Worm (Caenorhabditis elegans) whole organism, midembryonic: ENCODE measurements around the gene T06E4.21.

ENCODE experiments used
- T22C8.4 ChIP-seq: fragments of 200-800 bp; sonication (Bioruptor generic); IDR thresholded peaks from 2 replicates; pipeline ENCODE4 v1.3.6; 2022; ENCODE audit warnings: missing genetic modification characterization, missing compliant biosample characterization
- cog-1 ChIP-seq: sonication (generic microtip); optimal IDR thresholded peaks from 2 replicates; lab custom pipeline; 2016; ENCODE audit warnings: missing genetic modification characterization, missing compliant biosample characterization
- flt-1 ChIP-seq: fragments of 200-800 bp; sonication (Bioruptor generic); IDR thresholded peaks from 2 replicates; pipeline ENCODE4 v1.3.6; 2022; ENCODE audit warnings: missing genetic modification characterization, missing compliant biosample characterization
- klf-2 ChIP-seq: fragments of 200-800 bp; sonication (Bioruptor generic); conservative IDR thresholded peaks from 2 replicates; pipeline ENCODE4 v1.3.6; 2022; ENCODE audit warnings: missing genetic modification reagents, missing genetic modification characterization, missing compliant biosample characterization
- med-1 ChIP-seq: sonication (generic microtip); optimal IDR thresholded peaks from 2 replicates; lab custom pipeline; 2017; ENCODE audit warnings: missing genetic modification characterization, mild to moderate bottlenecking, missing compliant biosample characterization, antibody characterized with exemption, missing genetic modification reagents; ENCODE audit not compliant: insufficient read depth
- ref-1 ChIP-seq: fragments of 200-800 bp; sonication (Bioruptor generic); conservative IDR thresholded peaks from 2 replicates; pipeline ENCODE4 v1.3.6; 2022; ENCODE audit warnings: missing genetic modification reagents, missing genetic modification characterization, missing compliant biosample characterization
- tab-1 ChIP-seq: fragments of 200-800 bp; sonication (Bioruptor generic); IDR thresholded peaks from 2 replicates; pipeline ENCODE4 v1.3.6; 2022; ENCODE audit warnings: missing genetic modification characterization, missing compliant biosample characterization
- ztf-23 ChIP-seq: fragments of 200-800 bp; sonication (Bioruptor generic); IDR thresholded peaks from 2 replicates; pipeline ENCODE4 v1.3.6; 2022; ENCODE audit warnings: missing genetic modification reagents, missing genetic modification characterization, missing compliant biosample characterization
- ztf-29 ChIP-seq: fragments of 200-800 bp; sonication (Bioruptor generic); IDR thresholded peaks from 2 replicates; pipeline ENCODE4 v1.3.6; 2022; ENCODE audit warnings: missing genetic modification reagents, missing genetic modification characterization, missing compliant biosample characterization

The T06E4.21 gene

DNA sequence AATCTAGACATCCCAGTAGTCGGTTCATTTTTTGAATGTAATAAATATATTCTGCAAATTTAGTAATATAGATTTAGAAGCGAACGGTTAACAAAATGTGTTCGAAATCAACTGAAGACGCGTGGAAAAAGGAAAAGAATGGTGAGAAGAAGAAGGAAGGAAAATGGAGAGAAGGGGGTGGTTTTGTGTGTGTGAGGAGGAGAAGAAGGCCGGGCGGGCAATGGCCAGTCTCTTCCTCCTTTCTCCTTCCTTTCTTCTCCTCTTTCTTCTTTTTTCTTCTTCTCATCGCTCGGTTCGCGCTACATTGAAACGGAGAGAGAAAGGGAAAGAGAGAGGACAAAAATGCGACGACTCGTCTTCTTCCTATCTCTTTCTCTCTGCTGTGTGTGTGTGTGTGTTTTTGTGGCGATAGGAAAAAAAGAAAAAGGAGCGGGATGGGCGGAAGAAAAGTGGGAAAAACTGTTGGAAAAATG is 40.8 kb downstream of the T06E4.21 start, which contains the start of gene ztf-9:
Gene ztf-9, minus strand, starts transcription at position 51 of the 473 bp plus-strand sequence.
- TF ChIP-seq T22C8.4 (GFP tag; lab: Robert Waterston, UW) = no peak
- 0 out of 2 replicates have a peak, but pooled peaks have one; percentile 43 for TF ChIP-seq ztf-23 (GFP tag; lab: Robert Waterston, UW)
- TF ChIP-seq flt-1 = peak; percentile 50; the same call in 1 of the 2 replicates
- TF ChIP-seq ztf-29 = 0 out of 2 replicates have a peak, but pooled peaks have one; percentile 30

DNA sequence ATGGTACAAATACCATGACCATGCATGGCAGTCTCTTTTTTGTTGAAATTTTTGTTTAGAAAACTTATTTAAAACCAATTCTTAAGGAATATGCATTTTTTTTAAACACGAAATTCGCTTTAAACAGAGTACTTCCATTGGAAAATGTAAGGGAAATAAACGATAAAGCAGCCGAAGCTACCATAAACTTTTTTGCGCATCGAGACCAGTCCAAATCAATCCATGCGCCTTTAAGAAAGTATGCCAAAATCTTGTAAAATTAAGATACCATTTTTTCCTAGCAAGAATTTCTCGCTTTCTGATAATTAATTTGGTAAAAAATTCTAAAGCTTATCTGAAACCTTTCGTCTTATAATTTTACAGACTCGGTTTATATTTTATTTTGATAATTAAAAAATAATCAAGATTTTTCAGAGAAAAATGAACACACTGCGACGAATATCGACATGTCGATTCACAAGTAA is 41.3 kb downstream of the T06E4.21 start, which contains the start of gene ZK287.7:
Gene ZK287.7, plus strand, starts transcription at position 414 of the 464 bp plus-strand sequence.
- TF ChIP-seq ztf-23 (GFP tag; lab: Robert Waterston, UW) (no peak), cog-1 (no peak), klf-2 (GFP tag; lab: Robert Waterston, UW) (no peak), med-1 (no peak), flt-1 (no peak), ref-1 (GFP tag; lab: Robert Waterston, UW) (no peak), tab-1 (GFP tag; lab: Robert Waterston, UW) (no peak), T22C8.4 (GFP tag; lab: Robert Waterston, UW) (no peak)

DNA sequence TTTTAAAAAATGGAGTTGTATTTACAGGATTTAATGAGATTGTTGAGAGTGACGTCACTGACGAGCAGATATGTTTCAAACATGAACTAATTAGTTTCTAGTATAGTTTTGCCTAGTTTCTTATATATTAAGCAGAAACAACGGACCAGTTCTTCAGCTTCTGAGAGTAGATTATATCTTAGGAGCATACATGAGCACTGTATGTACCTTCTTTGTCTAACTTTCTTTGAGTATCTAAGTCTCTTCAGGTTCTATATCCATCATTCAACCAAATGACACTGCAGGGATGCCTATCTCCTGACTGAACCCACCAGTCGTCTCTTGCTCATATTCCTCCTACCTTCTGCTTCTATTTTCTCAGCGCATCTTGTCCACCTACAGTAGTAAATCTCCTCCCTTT is 45.3 kb downstream of the T06E4.21 start, which contains the start of gene her-1:
Gene her-1, plus strand, starts transcription at position 301 of the 400 bp plus-strand sequence.
- TF ChIP-seq T22C8.4 (GFP tag; lab: Robert Waterston, UW) (no peak), ref-1 (GFP tag; lab: Robert Waterston, UW) (no peak), med-1 (no peak), tab-1 (GFP tag; lab: Robert Waterston, UW) (no peak), ztf-23 (GFP tag; lab: Robert Waterston, UW) (no peak), klf-2 (GFP tag; lab: Robert Waterston, UW) (no peak), flt-1 (no peak), cog-1 (no peak), ztf-29 (no peak)

DNA sequence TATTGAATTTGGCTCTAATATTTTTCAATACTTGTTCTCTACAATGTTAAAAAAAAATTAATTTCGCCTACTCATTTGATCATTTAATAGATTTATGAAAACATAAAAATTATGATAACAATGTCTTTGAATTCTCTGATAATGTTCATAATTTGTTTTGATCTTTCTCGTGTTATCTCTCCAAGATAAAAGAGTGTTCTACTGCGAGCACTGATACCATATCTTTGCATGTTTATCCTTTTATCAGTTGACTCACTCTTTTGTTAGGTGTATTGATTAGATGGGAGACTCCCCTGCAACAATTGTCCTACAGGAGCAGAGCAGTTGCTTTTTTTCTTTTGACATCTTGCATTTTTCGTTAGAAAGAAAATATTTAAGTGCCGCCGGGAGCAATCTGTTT is 47.8 kb downstream of the T06E4.21 start:
- no peak for TF ChIP-seq T22C8.4 (GFP tag; lab: Robert Waterston, UW)
- no peak for TF ChIP-seq ztf-29
- TF ChIP-seq cog-1 = no peak
- TF ChIP-seq klf-2 (GFP tag; lab: Robert Waterston, UW) = no peak
- TF ChIP-seq med-1 = no peak
- no peak for TF ChIP-seq flt-1
- no peak for TF ChIP-seq tab-1 (GFP tag; lab: Robert Waterston, UW)
- no peak for TF ChIP-seq ztf-23 (GFP tag; lab: Robert Waterston, UW)
- no peak for TF ChIP-seq ref-1 (GFP tag; lab: Robert Waterston, UW)
